Worm (Caenorhabditis elegans): Measurements from ENCODE around the gene Y50E8A.10.
"Not testable (repeated sequence)": the region's sequence is repeated elsewhere in the genome, so short reads cannot be mapped to it uniquely, and the experiment has no call there.

- TF ChIP-seq nhr-237 (tag; optimal IDR thresholded peaks at IDR 0.05); xbp-1 (tag; optimal IDR thresholded peaks at IDR 0.05); unc-130 (tag; optimal IDR thresholded peaks at IDR 0.05); ama-1 (optimal IDR thresholded peaks at IDR 0.05): not testable (repeated sequence)
Observed at ce11 chrV:14750357-14750756, 29.4 kb upstream of the Y50E8A.10 start, which contains the start of gene nspa-10.

Measured in whole organism, L1 larva.